Worm (Caenorhabditis elegans): ENCODE results near the gene M01A8.1.
A peak's percentile ranks its signal among the peaks of the same experiment; 100 is the strongest.

M01A8.1 gene

ce11 chrIII:9288540-9288939 lies 31.5 kb downstream of the M01A8.1 start:
- no peak for TF ChIP-seq unc-86 (tag; optimal IDR thresholded peaks at IDR 0.05)
- peak; percentile 15 for TF ChIP-seq elt-2 (tag; optimal IDR thresholded peaks at IDR 0.05)

ce11 chrIII:9289815-9290214 lies 32.8 kb downstream of the M01A8.1 start:
- peak; percentile 90 for TF ChIP-seq elt-2 (tag; optimal IDR thresholded peaks at IDR 0.05)
- TF ChIP-seq efl-1 (optimal IDR thresholded peaks at IDR 0.05): no peak
- TF ChIP-seq efl-1 (GFP tag; optimal IDR thresholded peaks at IDR 0.05 in 1 of 2): peak in 1 of 2 experiments; percentile 76
- TF ChIP-seq ceh-88 (GFP tag; IDR thresholded peaks at IDR 0.05): no peak
- no peak for TF ChIP-seq pag-3 (tag; optimal IDR thresholded peaks at IDR 0.05; ENCODE audit: borderline replicate concordance, insufficient read depth)
- TF ChIP-seq nhr-85 (tag): peak; percentile 64
- peak; percentile 3 for TF ChIP-seq nhr-90 (tag; optimal IDR thresholded peaks at IDR 0.05; ENCODE audit: poor library complexity)
- TF ChIP-seq nhr-20 (tag; optimal IDR thresholded peaks at IDR 0.05): peak; percentile 57
- peak; percentile 24 for TF ChIP-seq jun-1 (tag; optimal IDR thresholded peaks at IDR 0.05)
- TF ChIP-seq lin-35 (GFP tag; optimal IDR thresholded peaks at IDR 0.05): peak in 1 of 2 experiments; percentile 53

- TF ChIP-seq snpc-4 (tag; optimal IDR thresholded peaks at IDR 0.05): peak; percentile 2
Observed at ce11 chrIII:9291633-9292032, 34.6 kb downstream of the M01A8.1 start.

ce11 chrIII:9297345-9297744 lies 40.3 kb downstream of the M01A8.1 start, which contains the start of gene K01B6.4:
Gene K01B6.4, minus strand, starts transcription at chrIII:9297445.
- TF ChIP-seq ztf-4 (tag; optimal IDR thresholded peaks at IDR 0.05) (no peak), efl-1 (optimal IDR thresholded peaks at IDR 0.05) (no peak), efl-1 (GFP tag; optimal IDR thresholded peaks at IDR 0.05 in 1 of 2) (peak in 1 of 2 experiments; percentile 34)

- TF ChIP-seq nhr-237 (tag; optimal IDR thresholded peaks at IDR 0.05): no peak
- peak; percentile 51 for TF ChIP-seq blmp-1 (tag; optimal IDR thresholded peaks at IDR 0.05)
- no peak for TF ChIP-seq unc-98 (GFP tag; IDR thresholded peaks at IDR 0.05)
Observed at ce11 chrIII:9299116-9299515, 42.1 kb downstream of the M01A8.1 start.

- no peak for TF ChIP-seq xbp-1 (tag; optimal IDR thresholded peaks at IDR 0.05)
- no peak for TF ChIP-seq ztf-4 (tag; optimal IDR thresholded peaks at IDR 0.05)
- TF ChIP-seq blmp-1 (tag; optimal IDR thresholded peaks at IDR 0.05): peak; percentile 42
- TF ChIP-seq aly-2 (tag; optimal IDR thresholded peaks at IDR 0.05): no peak
- no peak for TF ChIP-seq snu-23 (GFP tag; optimal IDR thresholded peaks at IDR 0.05)
- no peak for TF ChIP-seq nhr-84 (tag; optimal IDR thresholded peaks at IDR 0.05)
Observed at ce11 chrIII:9299919-9300318, 42.9 kb downstream of the M01A8.1 start, which contains the start of gene K01B6.3. Gene K01B6.3, plus strand, starts transcription at chrIII:9300219.

ce11 chrIII:9300670-9301069 lies 43.6 kb downstream of the M01A8.1 start:
- no peak for TF ChIP-seq nhr-12 (tag; optimal IDR thresholded peaks at IDR 0.05)
- TF ChIP-seq nhr-20 (tag; optimal IDR thresholded peaks at IDR 0.05): peak; percentile 10
- TF ChIP-seq lsy-2 (tag; optimal IDR thresholded peaks at IDR 0.05): peak in 1 of 2 experiments; percentile 3
- TF ChIP-seq nhr-85 (tag): peak; percentile 68
- TF ChIP-seq mdl-1 (tag; optimal IDR thresholded peaks at IDR 0.05): no peak
- peak in 2 of 6 experiments; percentile 15 to 40 for TF ChIP-seq elt-3 (tag; optimal IDR thresholded peaks at IDR 0.05)
- TF ChIP-seq efl-1 (optimal IDR thresholded peaks at IDR 0.05): no peak
- peak in 1 of 2 experiments; percentile 20 for TF ChIP-seq efl-1 (GFP tag; optimal IDR thresholded peaks at IDR 0.05 in 1 of 2)
- peak; percentile 81 for TF ChIP-seq blmp-1 (tag; optimal IDR thresholded peaks at IDR 0.05)
- peak; percentile 0 for TF ChIP-seq nhr-71 (tag; optimal IDR thresholded peaks at IDR 0.05)
- TF ChIP-seq ces-1 (GFP tag; optimal IDR thresholded peaks at IDR 0.05): no peak
- TF ChIP-seq lin-14 (GFP tag; optimal IDR thresholded peaks at IDR 0.05): peak; percentile 34

ce11 chrIII:9306596-9306995 lies 49.5 kb downstream of the M01A8.1 start, which contains the start of gene srx-45:
Gene srx-45, minus strand, starts transcription at chrIII:9306696.
- TF ChIP-seq nhr-85 (tag) (no peak), lin-35 (GFP tag; optimal IDR thresholded peaks at IDR 0.05) (no peak), skn-1 (tag; optimal IDR thresholded peaks at IDR 0.05) (no peak), dpl-1 (GFP tag; optimal IDR thresholded peaks at IDR 0.05) (no peak), C16A3.4 (tag; optimal IDR thresholded peaks at IDR 0.05) (no peak), hlh-4 (tag; optimal IDR thresholded peaks at IDR 0.05) (no peak), egl-13 (tag; optimal IDR thresholded peaks at IDR 0.05) (no peak)

All from whole organism, L1 larva.